Worm (Caenorhabditis elegans) whole organism, L3 larva: Measurements from ENCODE around the gene T19D12.4.

Source experiments
- ZK546.5 ChIP-seq: sonication (generic microtip); optimal IDR thresholded peaks from 2 replicates; lab custom pipeline; 2017; ENCODE audit warnings: missing biosample characterization, missing genetic modification characterization
- aly-2 ChIP-seq: fragments of 150-350 bp; optimal IDR thresholded peaks from 2 replicates; lab custom pipeline; 2014; ENCODE audit warnings: missing biosample characterization, missing genetic modification characterization
- ama-1 ChIP-seq: fragments of 150-350 bp; optimal IDR thresholded peaks from 2 replicates; lab custom pipeline; 2018
- fkh-2 ChIP-seq: fragments of 150-350 bp; optimal IDR thresholded peaks from 2 replicates; lab custom pipeline; 2014; ENCODE audit warnings: missing biosample characterization, missing genetic modification reagents, missing genetic modification characterization
- lin-15B ChIP-seq: fragments of 150-350 bp; optimal IDR thresholded peaks from 2 replicates; lab custom pipeline; 2014; ENCODE audit warnings: missing biosample characterization, missing genetic modification characterization
- nfya-1 ChIP-seq: sonication (generic microtip); optimal IDR thresholded peaks from 2 replicates; lab custom pipeline; 2017; ENCODE audit warnings: missing genetic modification characterization, mild to moderate bottlenecking, missing compliant biosample characterization, antibody characterized with exemption, moderate library complexity; ENCODE audit not compliant: insufficient read depth
- nhr-11 ChIP-seq: fragments of 150-350 bp; optimal IDR thresholded peaks from 2 replicates; lab custom pipeline; 2014; ENCODE audit warnings: missing biosample characterization, missing genetic modification characterization
- nhr-28 ChIP-seq: fragments of 150-350 bp; optimal IDR thresholded peaks from 2 replicates; lab custom pipeline; 2014; ENCODE audit warnings: missing biosample characterization, missing genetic modification characterization
- nhr-77 ChIP-seq: fragments of 150-350 bp; optimal IDR thresholded peaks from 2 replicates; lab custom pipeline; 2014; ENCODE audit warnings: missing biosample characterization, missing genetic modification characterization
- pqm-1 ChIP-seq: fragments of 150-350 bp; optimal IDR thresholded peaks from 2 replicates; lab custom pipeline; 2017; ENCODE audit warnings: missing biosample characterization, missing genetic modification characterization, inconsistent platforms
- sea-2 ChIP-seq: fragments of 150-350 bp; sonication (generic microtip); optimal IDR thresholded peaks from 4 replicates; lab custom pipeline; 2014; ENCODE audit warnings: missing biosample characterization, missing genetic modification reagents, missing genetic modification characterization
- skn-1 ChIP-seq: fragments of 150-350 bp; optimal IDR thresholded peaks from 2 replicates; lab custom pipeline; 2014; ENCODE audit warnings: missing biosample characterization, missing genetic modification characterization
- unc-39 ChIP-seq: sonication (generic microtip); optimal IDR thresholded peaks from 4 replicates; lab custom pipeline; 2017; ENCODE audit warnings: missing biosample characterization, missing genetic modification characterization
- ztf-11 ChIP-seq: fragments of 150-350 bp; optimal IDR thresholded peaks from 2 replicates; lab custom pipeline; 2014; ENCODE audit warnings: missing biosample characterization, missing genetic modification characterization

ce11 chrII:6685964-6686363 lies 55.1 kb downstream of the T19D12.4 start:
- TF ChIP-seq lin-15B (tag; lab: Kevin White, UChicago) (no peak), pqm-1 (tag; lab: Kevin White, UChicago) (no peak), nfya-1 (no peak), sea-2 (GFP tag; lab: Kevin White, UChicago) (no peak), ama-1 (lab: Kevin White, UChicago) (no peak), ZK546.5 (tag; lab: Kevin White, UChicago) (no peak), nhr-28 (tag; lab: Kevin White, UChicago) (no peak), unc-39 (no peak), aly-2 (tag; lab: Kevin White, UChicago) (no peak), nhr-11 (tag; lab: Kevin White, UChicago) (no peak), ztf-11 (no peak), fkh-2 (no peak), skn-1 (tag; lab: Kevin White, UChicago) (no peak), nhr-77 (no peak)
